Worm (Caenorhabditis elegans) whole organism, late embryonic: ENCODE data around the gene cyc-2.1.
A peak's percentile ranks its signal among the peaks of the same experiment; 100 is the strongest.
"Not testable (repeated sequence)": the region's sequence is repeated elsewhere in the genome, so short reads cannot be mapped to it uniquely, and the experiment has no call there.

Experiments
- C08G9.2 ChIP-seq: sonication (generic microtip); optimal IDR thresholded peaks from 2 replicates; lab custom pipeline; 2016; ENCODE audit warnings: mild to moderate bottlenecking, missing genetic modification characterization, moderate library complexity, missing compliant biosample characterization
- F13H6.1 ChIP-seq: sonication (generic microtip); optimal IDR thresholded peaks from 2 replicates; lab custom pipeline; 2016; ENCODE audit warnings: missing genetic modification characterization, missing compliant biosample characterization
- K02D7.2 ChIP-seq: sonication (generic microtip); optimal IDR thresholded peaks from 2 replicates; lab custom pipeline; 2017; ENCODE audit warnings: mild to moderate bottlenecking, missing genetic modification characterization, missing compliant biosample characterization
- ceh-14 ChIP-seq: sonication (generic microtip); optimal IDR thresholded peaks from 2 replicates; lab custom pipeline; 2016; ENCODE audit warnings: missing genotype, missing genetic modification characterization, missing compliant biosample characterization
- ceh-18 ChIP-seq: sonication (generic microtip); optimal IDR thresholded peaks from 2 replicates; lab custom pipeline; 2016; ENCODE audit warnings: missing genetic modification characterization, missing compliant biosample characterization
- ceh-2 ChIP-seq: sonication (generic microtip); optimal IDR thresholded peaks from 2 replicates; lab custom pipeline; 2016; ENCODE audit warnings: missing genotype, missing genetic modification characterization, missing compliant biosample characterization
- ceh-22 ChIP-seq: sonication (generic microtip); optimal IDR thresholded peaks from 2 replicates; lab custom pipeline; 2017; ENCODE audit warnings: missing biosample characterization, missing genetic modification characterization
- ceh-31 ChIP-seq: sonication (generic microtip); optimal IDR thresholded peaks from 2 replicates; lab custom pipeline; 2016; ENCODE audit warnings: missing genetic modification characterization, missing compliant biosample characterization
- ceh-34 ChIP-seq: sonication (generic microtip); optimal IDR thresholded peaks from 2 replicates; lab custom pipeline; 2016; ENCODE audit warnings: mild to moderate bottlenecking, missing genetic modification characterization, missing compliant biosample characterization
- ceh-45 ChIP-seq: fragments of 200-800 bp; sonication (Bioruptor generic); IDR thresholded peaks from 2 replicates; pipeline ENCODE4 v1.3.6; 2022; ENCODE audit warnings: missing genetic modification reagents, missing genetic modification characterization, missing compliant biosample characterization
- ceh-9 ChIP-seq: sonication (generic microtip); optimal IDR thresholded peaks from 2 replicates; lab custom pipeline; 2016; ENCODE audit warnings: mild to moderate bottlenecking, missing genetic modification characterization, inconsistent platforms, missing compliant biosample characterization
- elt-2 ChIP-seq: sonication (generic microtip); optimal IDR thresholded peaks from 2 replicates; lab custom pipeline; 2016; ENCODE audit warnings: missing genetic modification reagents, missing genetic modification characterization, missing compliant biosample characterization
- ets-4 ChIP-seq: sonication (generic microtip); optimal IDR thresholded peaks from 2 replicates; lab custom pipeline; 2016; ENCODE audit warnings: missing genetic modification characterization, missing compliant biosample characterization
- fkh-6 ChIP-seq: sonication (generic microtip); optimal IDR thresholded peaks from 2 replicates; lab custom pipeline; 2016; ENCODE audit warnings: missing genetic modification characterization, missing compliant biosample characterization
- hlh-30 ChIP-seq: sonication (generic microtip); optimal IDR thresholded peaks from 2 replicates; lab custom pipeline; 2017; ENCODE audit warnings: antibody characterized with exemption, missing genetic modification characterization, missing compliant biosample characterization; ENCODE audit not compliant: insufficient read depth
- hlh-8 ChIP-seq: sonication (generic microtip); optimal IDR thresholded peaks from 2 replicates; lab custom pipeline; 2016; ENCODE audit warnings: missing genotype, missing genetic modification characterization, missing compliant biosample characterization
- madf-2 ChIP-seq: sonication (generic microtip); optimal IDR thresholded peaks from 2 replicates; lab custom pipeline; 2017; ENCODE audit warnings: missing genetic modification characterization, missing compliant biosample characterization
- nfya-1 ChIP-seq: sonication (generic microtip); optimal IDR thresholded peaks from 2 replicates; lab custom pipeline; 2017; ENCODE audit warnings: missing genetic modification characterization, mild to moderate bottlenecking, missing compliant biosample characterization, antibody characterized with exemption, moderate library complexity
- nhr-11 ChIP-seq: fragments of 150-350 bp; optimal IDR thresholded peaks from 2 replicates; lab custom pipeline; 2014; ENCODE audit warnings: missing biosample characterization, missing genetic modification characterization
- pax-1 ChIP-seq: fragments of 150-350 bp; optimal IDR thresholded peaks from 2 replicates; lab custom pipeline; 2014; ENCODE audit warnings: missing biosample characterization, missing genetic modification characterization
- ref-2 ChIP-seq: sonication (generic microtip); optimal IDR thresholded peaks from 2 replicates; lab custom pipeline; 2016; ENCODE audit warnings: missing genetic modification characterization, missing compliant biosample characterization
- sox-2 ChIP-seq: fragments of 200-800 bp; sonication (Bioruptor generic); IDR thresholded peaks from 2 replicates; pipeline ENCODE4 v1.3.6; 2022; ENCODE audit warnings: missing genetic modification reagents, missing genetic modification characterization, missing compliant biosample characterization
- syd-9 ChIP-seq: sonication (generic microtip); optimal IDR thresholded peaks from 2 replicates; lab custom pipeline; 2016; ENCODE audit warnings: mild to moderate bottlenecking, missing genetic modification characterization, moderate library complexity, missing compliant biosample characterization
- tbx-2 ChIP-seq: sonication (generic microtip); optimal IDR thresholded peaks from 2 replicates; lab custom pipeline; 2016; ENCODE audit warnings: missing genetic modification characterization, missing compliant biosample characterization
- tbx-7 ChIP-seq: sonication (generic microtip); optimal IDR thresholded peaks from 2 replicates; lab custom pipeline; 2016; ENCODE audit warnings: missing genotype, missing genetic modification characterization, missing compliant biosample characterization
- unc-3 ChIP-seq, 2 experiments: fragments of 200-800 bp in 1 of 2; sonication (Bioruptor generic) in 1 of 2; sonication (generic microtip) in 1 of 2; conservative IDR thresholded peaks in 1 of 2; optimal IDR thresholded peaks in 1 of 2; 2 replicates each; pipeline versions ENCODE4 v1.3.6 to Lab custom; 2016 to 2022; ENCODE audit warnings: missing compliant biosample characterization in 2 of 2, missing genetic modification characterization in 2 of 2, missing genetic modification reagents in 1 of 2
- unc-42 ChIP-seq: sonication (generic microtip); optimal IDR thresholded peaks from 2 replicates; lab custom pipeline; 2016; ENCODE audit warnings: missing genotype, missing genetic modification characterization, missing compliant biosample characterization
- unc-86 ChIP-seq: sonication (generic microtip); optimal IDR thresholded peaks from 2 replicates; lab custom pipeline; 2016; ENCODE audit warnings: missing genetic modification characterization, missing compliant biosample characterization

cyc-2.1 gene

DNA sequence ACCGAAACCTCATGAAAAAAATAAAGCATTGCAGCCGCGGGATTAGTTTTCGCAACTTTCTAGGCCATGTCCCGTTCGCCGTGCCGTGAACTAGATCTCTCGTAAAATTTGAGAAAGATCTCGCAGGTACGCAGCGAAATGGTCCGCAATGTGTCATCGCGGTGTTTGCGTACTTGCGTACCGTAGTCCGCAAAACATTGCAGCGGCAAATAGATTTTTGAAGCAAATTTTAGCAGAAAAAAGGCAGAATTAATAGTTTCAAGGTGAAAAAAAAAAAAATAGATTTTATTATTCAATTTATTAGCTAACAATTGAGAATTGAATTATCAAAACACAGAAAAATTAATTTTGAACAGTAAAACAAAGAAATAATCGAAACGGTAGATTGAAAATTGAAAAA is 20.9 kb downstream of the cyc-2.1 start:
- TF ChIP-seq madf-2 (tag; lab: Kevin White, UChicago), result peak; percentile 24
- TF ChIP-seq ceh-34, result peak; percentile 85
- TF ChIP-seq unc-3 (GFP tag; conservative IDR thresholded peaks at IDR 0.05; lab: Robert Waterston, UW), result 0 out of 2 replicates have a peak, but pooled peaks have one; percentile 36
- TF ChIP-seq unc-3 (tag; optimal IDR thresholded peaks at IDR 0.05; lab: Kevin White, UChicago), result peak; percentile 13
- TF ChIP-seq sox-2 (GFP tag; lab: Robert Waterston, UW), result peak; percentile 13; the same call in 1 of the 2 replicates
- peak; percentile 21 for TF ChIP-seq ets-4 (tag; lab: Kevin White, UChicago)
- peak; percentile 55 for TF ChIP-seq C08G9.2 (tag; lab: Kevin White, UChicago)
- TF ChIP-seq unc-42 (tag; lab: Kevin White, UChicago), result peak; percentile 58
- TF ChIP-seq ref-2 (tag; lab: Kevin White, UChicago), result peak; percentile 83
- peak; percentile 65 for TF ChIP-seq tbx-2
- peak; percentile 47 for TF ChIP-seq ceh-2 (tag; lab: Kevin White, UChicago)
- peak; percentile 37 for TF ChIP-seq elt-2 (tag; lab: Kevin White, UChicago)
- TF ChIP-seq nfya-1 (tag; lab: Kevin White, UChicago), result peak; percentile 60
- TF ChIP-seq ceh-31 (tag; lab: Kevin White, UChicago), result peak; percentile 79
- TF ChIP-seq F13H6.1 (tag; lab: Kevin White, UChicago), result peak; percentile 28
- 0 out of 2 replicates have a peak, but pooled peaks have one; percentile 56 for TF ChIP-seq ceh-45
- TF ChIP-seq unc-86 (tag; lab: Kevin White, UChicago), result peak; percentile 46
- TF ChIP-seq ceh-14, result peak; percentile 87
- peak; percentile 64 for TF ChIP-seq ceh-18 (tag; lab: Kevin White, UChicago)
- TF ChIP-seq, all 69 proteins: peak for 18; not testable (repeated sequence) for 51

DNA sequence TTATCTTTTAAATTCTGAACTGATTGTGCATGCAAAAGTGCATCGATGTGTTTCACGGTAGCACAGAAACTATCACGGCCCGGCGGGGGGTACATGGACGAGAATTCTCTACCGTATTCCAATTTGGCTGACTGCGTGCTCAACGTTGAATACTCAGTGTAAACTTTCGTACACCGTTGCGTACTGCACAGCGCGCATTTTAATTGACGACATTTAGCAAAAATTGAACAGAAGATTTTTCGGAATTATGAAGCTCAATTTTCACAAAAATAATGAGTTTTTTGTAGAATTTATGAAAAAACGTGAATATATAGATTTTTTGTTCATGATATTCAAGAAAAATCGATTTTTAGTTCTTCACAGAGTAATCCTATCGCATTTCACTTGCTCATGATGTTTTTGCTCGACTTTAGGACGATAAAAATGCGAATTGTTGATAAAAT is 23.3 kb downstream of the cyc-2.1 start:
- TF ChIP-seq tbx-2 (peak; percentile 52), ceh-18 (tag; lab: Kevin White, UChicago) (peak; percentile 59), ref-2 (tag; lab: Kevin White, UChicago) (peak; percentile 96), unc-42 (tag; lab: Kevin White, UChicago) (peak; percentile 63), tbx-7 (peak; percentile 32), unc-86 (tag; lab: Kevin White, UChicago) (peak; percentile 27), ceh-31 (tag; lab: Kevin White, UChicago) (peak; percentile 75), ets-4 (tag; lab: Kevin White, UChicago) (peak; percentile 28), C08G9.2 (tag; lab: Kevin White, UChicago) (peak; percentile 2), sox-2 (GFP tag; lab: Robert Waterston, UW) (peak; percentile 36; the same call in 1 of the 2 replicates), ceh-45 (peak; percentile 43; the same call in 1 of the 2 replicates), ceh-14 (peak; percentile 73), unc-3 (tag; optimal IDR thresholded peaks at IDR 0.05; lab: Kevin White, UChicago) (peak; percentile 46), nfya-1 (tag; lab: Kevin White, UChicago) (peak; percentile 47), ceh-34 (peak; percentile 88), hlh-8 (tag; lab: Kevin White, UChicago) (peak; percentile 40), elt-2 (tag; lab: Kevin White, UChicago) (peak; percentile 23)
- not testable (repeated sequence) for TF ChIP-seq unc-3 (GFP tag; conservative IDR thresholded peaks at IDR 0.05; lab: Robert Waterston, UW)
- TF ChIP-seq, all 69 proteins: peak for 17; not testable (repeated sequence) for 52

ce11 chrIV:4724562-4724961 is 24.2 kb downstream of the cyc-2.1 start, which contains the start of gene K08F11.1:
Gene K08F11.1 (plus strand): TSS chrIV:4724862.
- TF ChIP-seq F13H6.1 (tag; lab: Kevin White, UChicago) (no peak), ceh-18 (tag; lab: Kevin White, UChicago) (no peak), ceh-22 (tag; lab: Kevin White, UChicago) (no peak), hlh-30 (tag; lab: Kevin White, UChicago) (no peak), K02D7.2 (tag; lab: Kevin White, UChicago) (no peak), nhr-11 (no peak), nfya-1 (tag; lab: Kevin White, UChicago) (peak; percentile 4)

- TF ChIP-seq ceh-9, result no peak
- peak; percentile 53 for TF ChIP-seq nfya-1 (tag; lab: Kevin White, UChicago)
- TF ChIP-seq, all 69 proteins: peak for 1
These were observed 25.1 kb downstream of the cyc-2.1 start for ce11 chrIV:4723687-4724086.

- TF ChIP-seq syd-9 (tag; lab: Kevin White, UChicago); fkh-6; pax-1: not testable (repeated sequence)
These were observed 33.0 kb downstream of the cyc-2.1 start, which contains the start of gene miro-1 for ce11 chrIV:4715785-4716184. Gene miro-1 (minus strand): TSS chrIV:4715807.
